Worm (Caenorhabditis elegans) whole organism, L2 larva: ENCODE measurements around the gene gpc-1.

Experiments
- fos-1 ChIP-seq: fragments of 150-350 bp; optimal IDR thresholded peaks from 2 replicates; lab custom pipeline; 2014; ENCODE audit warnings: missing biosample characterization, missing genetic modification characterization
- nhr-6 ChIP-seq: fragments of 150-350 bp; optimal IDR thresholded peaks from 2 replicates; lab custom pipeline; 2014; ENCODE audit warnings: missing biosample characterization, missing genetic modification characterization

DNA sequence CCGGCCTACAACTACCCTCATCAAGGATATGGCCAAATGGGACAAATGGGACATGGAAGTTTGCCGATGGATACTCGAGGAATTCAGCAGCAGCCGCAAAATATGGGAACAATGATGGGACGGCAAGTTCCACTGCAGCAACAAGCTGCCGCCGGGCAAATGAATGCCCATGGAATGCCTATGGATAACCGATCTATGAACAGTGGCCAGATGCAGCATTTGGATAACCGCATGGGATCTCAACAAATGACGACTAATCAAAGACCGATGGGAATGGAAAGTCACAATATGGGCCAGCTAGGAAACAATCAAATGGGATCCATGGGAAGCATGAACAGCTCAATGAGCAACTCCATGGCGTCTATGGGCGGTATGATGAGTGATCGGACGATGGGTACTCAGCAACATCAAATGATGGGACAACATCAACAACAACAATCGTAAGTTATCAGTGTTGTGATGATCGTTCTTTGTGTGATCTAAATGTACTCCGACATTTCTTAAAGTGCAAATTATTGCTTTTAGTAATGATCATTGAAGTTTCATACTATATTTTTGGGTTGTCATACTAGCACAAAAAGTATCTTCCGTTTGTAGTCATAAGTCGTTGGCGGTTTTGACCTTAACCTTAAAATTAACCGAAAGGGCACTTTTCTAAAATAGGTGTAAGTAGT is 28.7 kb upstream of the gpc-1 start:
- TF ChIP-seq fos-1 (tag; lab: Kevin White, UChicago) (no peak), nhr-6 (no peak)
